Worm (Caenorhabditis elegans) whole organism, mixed stage, embryonic: ENCODE measurements around the gene M153.3.

ENCODE experiments used
- bed-3 ChIP-seq: fragments of 200-800 bp; sonication (Bioruptor generic); optimal IDR thresholded peaks from 3 replicates; lab custom pipeline; 2018; ENCODE audit warnings: mild to moderate bottlenecking, missing genetic modification characterization, moderate library complexity, missing compliant biosample characterization
- blmp-1 ChIP-seq: fragments of 150-350 bp; optimal IDR thresholded peaks from 2 replicates; lab custom pipeline; 2014; ENCODE audit warnings: missing biosample characterization, missing genetic modification characterization
- ceh-83 ChIP-seq: fragments of 200-800 bp; sonication (Bioruptor generic); optimal IDR thresholded peaks from 2 replicates; lab custom pipeline; 2018; ENCODE audit warnings: mild to moderate bottlenecking, missing genetic modification characterization, missing compliant biosample characterization
- drap-1 ChIP-seq: fragments of 200-800 bp; sonication (Bioruptor generic); optimal IDR thresholded peaks from 3 replicates; lab custom pipeline; 2018; ENCODE audit warnings: mild to moderate bottlenecking, missing genetic modification characterization, missing compliant biosample characterization
- elt-3 ChIP-seq: fragments of 150-350 bp; optimal IDR thresholded peaks from 2 replicates; lab custom pipeline; 2014; ENCODE audit warnings: missing biosample characterization, missing genetic modification characterization
- hlh-1 ChIP-seq: fragments of 150-350 bp; optimal IDR thresholded peaks from 2 replicates; lab custom pipeline; 2014; ENCODE audit warnings: missing biosample characterization, missing genetic modification reagents, missing genetic modification characterization
- lin-13 ChIP-seq: fragments of 150-350 bp; optimal IDR thresholded peaks from 2 replicates; lab custom pipeline; 2014; ENCODE audit warnings: missing biosample characterization, missing genetic modification characterization
- unc-39 ChIP-seq: fragments of 150-350 bp; optimal IDR thresholded peaks from 2 replicates; lab custom pipeline; 2014; ENCODE audit warnings: missing biosample characterization, missing genetic modification characterization
- ztf-11 ChIP-seq: fragments of 150-350 bp; optimal IDR thresholded peaks from 2 replicates; lab custom pipeline; 2014; ENCODE audit warnings: missing biosample characterization, missing genetic modification characterization

ce11 chrX:12143693-12144092 lies 1.0 kb downstream of the M153.3 start, which contains the start of gene M153.5:
- TF ChIP-seq elt-3 (no peak), drap-1 (GFP tag; lab: Kevin White, UChicago) (no peak), blmp-1 (no peak), bed-3 (no peak), unc-39 (tag; lab: Kevin White, UChicago) (no peak), hlh-1 (tag; lab: Kevin White, UChicago) (no peak), lin-13 (tag; lab: Kevin White, UChicago) (no peak), ceh-83 (no peak), ztf-11 (tag; lab: Kevin White, UChicago) (no peak)
